Fruit fly (Drosophila melanogaster): Measurements from ENCODE around the gene CG43288.
A peak's percentile ranks its signal among the peaks of the same experiment; 100 is the strongest.

CG43288 gene

DNA sequence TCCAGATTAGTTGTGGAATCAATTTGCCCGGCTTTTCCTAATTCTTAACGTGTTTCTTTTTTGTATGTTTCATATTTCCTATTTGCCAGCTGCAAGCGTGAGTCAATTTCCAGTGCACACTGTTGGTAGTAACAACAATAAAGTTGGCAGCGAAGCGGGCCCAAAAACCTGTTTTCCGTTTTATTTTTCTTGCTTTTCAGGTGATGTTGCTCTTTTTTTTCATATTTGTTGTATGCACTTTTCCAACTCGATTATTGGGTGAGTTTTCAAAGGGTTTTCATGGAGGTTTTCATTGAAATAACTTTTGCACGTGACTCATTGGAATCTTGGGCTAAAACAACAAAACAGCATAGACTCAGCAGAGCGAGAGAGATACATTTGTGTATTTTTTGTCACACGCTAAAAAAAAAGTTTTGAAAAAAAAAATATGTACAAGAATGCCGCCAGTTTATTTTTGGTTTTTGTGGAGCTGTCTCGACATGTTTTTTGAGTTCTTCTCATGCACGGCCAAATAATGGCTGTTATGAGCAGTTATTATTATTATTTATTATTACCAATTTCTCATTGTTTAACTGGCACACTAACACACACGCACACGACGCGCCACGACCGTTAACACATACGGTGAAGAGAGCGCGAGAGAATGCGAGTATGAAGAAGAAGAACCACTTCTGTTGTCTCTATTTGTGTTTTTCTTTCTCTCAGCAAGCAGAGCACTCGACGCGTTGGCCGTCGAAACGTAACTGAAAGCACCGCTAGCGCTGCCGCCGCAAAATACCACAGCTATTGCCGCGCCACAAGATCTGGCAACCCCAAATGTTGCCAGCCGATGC is 7.3 kb upstream of the CG43288 start, which contains the start of gene Fas2 (continued):
- TF ChIP-seq D19A (tag; optimal IDR thresholded peaks at IDR 0.05): no peak
- 0 out of 2 replicates have a peak, but pooled peaks have one; percentile 37 for TF ChIP-seq sens-2 (GFP tag; IDR thresholded peaks at IDR 0.05)
- no peak for TF ChIP-seq klu (GFP tag; IDR thresholded peaks at IDR 0.05)
- TF ChIP-seq CG13624 (GFP tag; optimal IDR thresholded peaks at IDR 0.05): peak; percentile 47
- no peak for TF ChIP-seq CG31388 (GFP tag; optimal IDR thresholded peaks at IDR 0.05)
- peak; percentile 65 for TF ChIP-seq nom (GFP tag; optimal IDR thresholded peaks at IDR 0.05)
- TF ChIP-seq Sox100B (GFP tag; optimal IDR thresholded peaks at IDR 0.05): no peak
- peak; percentile 50 for TF ChIP-seq CG11723 (GFP tag; optimal IDR thresholded peaks at IDR 0.05)
- peak; percentile 50; the same call in 1 of the 2 replicates for TF ChIP-seq stc (GFP tag; IDR thresholded peaks at IDR 0.05)
- peak; percentile 23 for TF ChIP-seq CG12155 (GFP tag; optimal IDR thresholded peaks at IDR 0.05)
- TF ChIP-seq CG12104 (GFP tag; optimal IDR thresholded peaks at IDR 0.05): no peak
- 0 out of 3 replicates have a peak, but pooled peaks have one; percentile 44 for TF ChIP-seq ken (GFP tag; IDR thresholded peaks at IDR 0.05)
- peak; percentile 69 for TF ChIP-seq Opbp (GFP tag; IDR thresholded peaks at IDR 0.05; ENCODE audit: partially characterized antibody)
- peak; percentile 62 for TF ChIP-seq ERR (GFP tag; optimal IDR thresholded peaks at IDR 0.05)
- peak; percentile 58 for TF ChIP-seq MTF-1 (GFP tag; optimal IDR thresholded peaks at IDR 0.05; ENCODE audit: borderline replicate concordance)
- peak; percentile 37 for TF ChIP-seq Antp (GFP tag; optimal IDR thresholded peaks at IDR 0.05)
- peak in 1 of 2 experiments; percentile 20 for TF ChIP-seq insv (GFP tag; optimal IDR thresholded peaks at IDR 0.05)
- peak; percentile 3 for TF ChIP-seq Lhr (GFP tag; optimal IDR thresholded peaks at IDR 0.05)
- peak; percentile 12 for TF ChIP-seq mam (GFP tag; optimal IDR thresholded peaks at IDR 0.05)
- peak; percentile 46; the same call in 1 of the 2 replicates for TF ChIP-seq al (GFP tag; IDR thresholded peaks at IDR 0.05)
- peak; percentile 100 for TF ChIP-seq CG11504 (tag; optimal IDR thresholded peaks at IDR 0.05)
- peak; percentile 32 for TF ChIP-seq CG10979 (tag; optimal IDR thresholded peaks at IDR 0.05)
- peak; percentile 7 for TF ChIP-seq nmo (GFP tag; optimal IDR thresholded peaks at IDR 0.05)
- TF ChIP-seq CG12236 (GFP tag; optimal IDR thresholded peaks at IDR 0.05): no peak
- TF ChIP-seq D19B (GFP tag; optimal IDR thresholded peaks at IDR 0.05): no peak
- no peak for TF ChIP-seq HLH54F (GFP tag; optimal IDR thresholded peaks at IDR 0.05)
- TF ChIP-seq Dll (GFP tag; IDR thresholded peaks at IDR 0.05; ENCODE audit: partially characterized antibody): 0 out of 4 replicates have a peak, but pooled peaks have one; percentile 15
- TF ChIP-seq rib (GFP tag; IDR thresholded peaks at IDR 0.05): 0 out of 2 replicates have a peak, but pooled peaks have one; percentile 23
- peak; percentile 37 for TF ChIP-seq ems (GFP tag; optimal IDR thresholded peaks at IDR 0.05)
- peak; percentile 25 for TF ChIP-seq Mad (GFP tag; optimal IDR thresholded peaks at IDR 0.05)
- 0 out of 3 replicates have a peak, but pooled peaks have one; percentile 32 for TF ChIP-seq CG14050 (GFP tag; IDR thresholded peaks at IDR 0.05)
- peak; percentile 14 for TF ChIP-seq pfk (GFP tag; optimal IDR thresholded peaks at IDR 0.05)
- no peak for TF ChIP-seq CG6272 (GFP tag; IDR thresholded peaks at IDR 0.05)
- TF ChIP-seq prd (optimal IDR thresholded peaks at IDR 0.05): no peak
- peak; percentile 65 for TF ChIP-seq prd (GFP tag; IDR thresholded peaks at IDR 0.05)
- no peak for TF ChIP-seq dan (GFP tag; IDR thresholded peaks at IDR 0.05)
- peak; percentile 25 for TF ChIP-seq Camta (GFP tag; optimal IDR thresholded peaks at IDR 0.05)
- TF ChIP-seq CG11560 (tag; IDR thresholded peaks at IDR 0.05): no peak
- peak; percentile 50 for TF ChIP-seq mirr (GFP tag; optimal IDR thresholded peaks at IDR 0.05)
- TF ChIP-seq HLHmδ (GFP tag; optimal IDR thresholded peaks at IDR 0.05): peak; percentile 95
- peak; percentile 43 for TF ChIP-seq CG8924 (tag; optimal IDR thresholded peaks at IDR 0.05)
- peak; percentile 27 for TF ChIP-seq CG8089 (GFP tag; optimal IDR thresholded peaks at IDR 0.05)
- TF ChIP-seq dpn (GFP tag; optimal IDR thresholded peaks at IDR 0.05): peak in 1 of 2 experiments; percentile 47
- peak; percentile 92 for TF ChIP-seq Jarid2 (GFP tag; optimal IDR thresholded peaks at IDR 0.05)
- no peak for TF ChIP-seq sima (GFP tag; optimal IDR thresholded peaks at IDR 0.05)
- peak; percentile 63 for TF ChIP-seq CG12769 (tag; optimal IDR thresholded peaks at IDR 0.05)
- peak in 1 of 2 experiments; percentile 5 for TF ChIP-seq Hr78 (GFP tag; optimal IDR thresholded peaks at IDR 0.05)
- no peak for TF ChIP-seq CG4404 (GFP tag; IDR thresholded peaks at IDR 0.05)
